Worm (Caenorhabditis elegans) whole organism, L1 larva: ENCODE measurements around the gene F11G11.13.

Source experiments
- aha-1 ChIP-seq: fragments of 150-350 bp; optimal IDR thresholded peaks from 2 replicates; lab custom pipeline; 2014; ENCODE audit warnings: missing biosample characterization, missing genetic modification characterization
- lin-39 ChIP-seq: fragments of 150-350 bp; optimal IDR thresholded peaks from 2 replicates; lab custom pipeline; 2014; ENCODE audit warnings: missing biosample characterization, missing genetic modification reagents, missing genetic modification characterization
- mab-9 ChIP-seq: fragments of 200-800 bp; sonication (Bioruptor generic); IDR thresholded peaks from 2 replicates; pipeline ENCODE4 v1.3.6; 2022; ENCODE audit warnings: missing genetic modification reagents, missing genetic modification characterization, missing compliant biosample characterization
- pqm-1 ChIP-seq: sonication (generic microtip); optimal IDR thresholded peaks from 3 replicates; lab custom pipeline; 2017; ENCODE audit warnings: missing biosample characterization, missing genetic modification characterization

- TF ChIP-seq lin-39 (tag; lab: Kevin White, UChicago) (no peak), aha-1 (tag; lab: Kevin White, UChicago) (no peak), pqm-1 (tag; lab: Kevin White, UChicago) (no peak), mab-9 (GFP tag; lab: Robert Waterston, UW) (no peak)
Measured at ce11 chrII:4873029-4873428, 3.0 kb downstream of the F11G11.13 start, which contains the start of gene col-73.
